Worm (Caenorhabditis elegans) whole organism, L3 larva: ENCODE data around the gene T10C6.16.

Source experiments
- ZK546.5 ChIP-seq: sonication (generic microtip); optimal IDR thresholded peaks from 2 replicates; lab custom pipeline; 2017; ENCODE audit warnings: missing biosample characterization, missing genetic modification characterization
- aly-2 ChIP-seq: fragments of 150-350 bp; optimal IDR thresholded peaks from 2 replicates; lab custom pipeline; 2014; ENCODE audit warnings: missing biosample characterization, missing genetic modification characterization
- ceh-16 ChIP-seq: sonication (generic microtip); optimal IDR thresholded peaks from 2 replicates; lab custom pipeline; 2017; ENCODE audit warnings: missing biosample characterization, missing genetic modification characterization
- ceh-28 ChIP-seq: fragments of 150-350 bp; optimal IDR thresholded peaks from 2 replicates; lab custom pipeline; 2014; ENCODE audit warnings: missing biosample characterization, missing genetic modification reagents, missing genetic modification characterization
- ceh-9 ChIP-seq: sonication (generic microtip); optimal IDR thresholded peaks from 2 replicates; lab custom pipeline; 2018; ENCODE audit warnings: missing biosample characterization, missing genetic modification characterization
- daf-12 ChIP-seq: fragments of 150-350 bp; optimal IDR thresholded peaks from 2 replicates; lab custom pipeline; 2014; ENCODE audit warnings: missing biosample characterization, missing genetic modification reagents, missing genetic modification characterization
- egl-27 ChIP-seq: sonication (generic microtip); optimal IDR thresholded peaks from 4 replicates; lab custom pipeline; 2017; ENCODE audit warnings: missing biosample characterization, missing genetic modification reagents, missing genetic modification characterization
- egl-5 ChIP-seq: fragments of 150-350 bp; optimal IDR thresholded peaks from 2 replicates; lab custom pipeline; 2017; ENCODE audit warnings: missing biosample characterization, missing genetic modification reagents, missing genetic modification characterization, inconsistent platforms
- elt-1 ChIP-seq: fragments of 150-350 bp; optimal IDR thresholded peaks from 2 replicates; lab custom pipeline; 2014; ENCODE audit warnings: missing biosample characterization, missing genetic modification characterization
- elt-2 ChIP-seq: sonication (generic microtip); optimal IDR thresholded peaks from 2 replicates; lab custom pipeline; 2016; ENCODE audit warnings: missing genetic modification reagents, mild to moderate bottlenecking, missing genetic modification characterization, missing compliant biosample characterization
- elt-3 ChIP-seq, 3 experiments: fragments of 150-350 bp in 1 of 3; sonication (generic microtip) in 2 of 3; optimal IDR thresholded peaks; 2 replicates in 2 of 3; 4 replicates in 1 of 3; lab custom pipeline; 2014 to 2017; ENCODE audit warnings: missing biosample characterization in 3 of 3, missing genetic modification characterization in 3 of 3
- eor-1 ChIP-seq, 2 experiments: fragments of 150-350 bp; optimal IDR thresholded peaks; 2 replicates each; lab custom pipeline; 2014 to 2018; ENCODE audit warnings: missing biosample characterization in 2 of 2, missing genetic modification characterization in 2 of 2
- fkh-10 ChIP-seq: sonication (generic microtip); optimal IDR thresholded peaks from 2 replicates; lab custom pipeline; 2017; ENCODE audit warnings: missing biosample characterization, missing genetic modification reagents, missing genetic modification characterization
- fkh-2 ChIP-seq: fragments of 150-350 bp; optimal IDR thresholded peaks from 2 replicates; lab custom pipeline; 2014; ENCODE audit warnings: missing biosample characterization, missing genetic modification reagents, missing genetic modification characterization
- fos-1 ChIP-seq: fragments of 150-350 bp; optimal IDR thresholded peaks from 2 replicates; lab custom pipeline; 2014; ENCODE audit warnings: missing biosample characterization, missing genetic modification characterization
- hmg-11 ChIP-seq: sonication (generic microtip); optimal IDR thresholded peaks from 2 replicates; lab custom pipeline; 2016; ENCODE audit warnings: missing genetic modification characterization, missing compliant biosample characterization
- jun-1 ChIP-seq: fragments of 150-350 bp; optimal IDR thresholded peaks from 2 replicates; lab custom pipeline; 2014; ENCODE audit warnings: missing biosample characterization, missing genetic modification reagents, missing genetic modification characterization
- lin-39 ChIP-seq: fragments of 150-350 bp; optimal IDR thresholded peaks from 2 replicates; lab custom pipeline; 2018; ENCODE audit warnings: missing biosample characterization, missing genetic modification reagents, missing genetic modification characterization
- lsy-12 ChIP-seq: sonication (generic microtip); optimal IDR thresholded peaks from 2 replicates; lab custom pipeline; 2016; ENCODE audit warnings: mild to moderate bottlenecking, missing genetic modification characterization, missing compliant biosample characterization
- mml-1 ChIP-seq: fragments of 150-350 bp; sonication (generic microtip); optimal IDR thresholded peaks from 3 replicates; lab custom pipeline; 2014; ENCODE audit warnings: missing biosample characterization, missing genetic modification characterization
- nhr-11 ChIP-seq: fragments of 150-350 bp; optimal IDR thresholded peaks from 2 replicates; lab custom pipeline; 2014; ENCODE audit warnings: missing biosample characterization, missing genetic modification characterization
- nhr-12 ChIP-seq: fragments of 150-350 bp; optimal IDR thresholded peaks from 2 replicates; lab custom pipeline; 2014; ENCODE audit warnings: missing biosample characterization, missing genetic modification characterization
- nhr-23 ChIP-seq: fragments of 150-350 bp; optimal IDR thresholded peaks from 2 replicates; lab custom pipeline; 2014; ENCODE audit warnings: missing biosample characterization, missing genetic modification reagents, missing genetic modification characterization
- nhr-237 ChIP-seq: fragments of 150-350 bp; optimal IDR thresholded peaks from 2 replicates; lab custom pipeline; 2014; ENCODE audit warnings: missing biosample characterization, missing genetic modification characterization
- nhr-28 ChIP-seq: fragments of 150-350 bp; optimal IDR thresholded peaks from 2 replicates; lab custom pipeline; 2014; ENCODE audit warnings: missing biosample characterization, missing genetic modification characterization
- nhr-43 ChIP-seq: sonication (generic microtip); optimal IDR thresholded peaks from 2 replicates; lab custom pipeline; 2016; ENCODE audit warnings: mild to moderate bottlenecking, missing genetic modification characterization, missing compliant biosample characterization; ENCODE audit not compliant: poor library complexity, severe bottlenecking
- nhr-67 ChIP-seq: fragments of 150-350 bp; optimal IDR thresholded peaks from 2 replicates; lab custom pipeline; 2014; ENCODE audit warnings: missing biosample characterization, missing genetic modification characterization
- nhr-76 ChIP-seq: fragments of 150-350 bp; sonication (generic microtip); optimal IDR thresholded peaks from 5 replicates; lab custom pipeline; 2014; ENCODE audit warnings: missing biosample characterization, missing genetic modification characterization
- nhr-77 ChIP-seq: fragments of 150-350 bp; optimal IDR thresholded peaks from 2 replicates; lab custom pipeline; 2014; ENCODE audit warnings: missing biosample characterization, missing genetic modification characterization
- pha-4 ChIP-seq: fragments of 150-350 bp; optimal IDR thresholded peaks from 2 replicates; lab custom pipeline; 2014; ENCODE audit warnings: missing biosample characterization, missing genetic modification reagents, missing genetic modification characterization
- pqm-1 ChIP-seq: fragments of 150-350 bp; optimal IDR thresholded peaks from 2 replicates; lab custom pipeline; 2017; ENCODE audit warnings: missing biosample characterization, missing genetic modification characterization, inconsistent platforms
- skn-1 ChIP-seq: fragments of 150-350 bp; optimal IDR thresholded peaks from 2 replicates; lab custom pipeline; 2014; ENCODE audit warnings: missing biosample characterization, missing genetic modification characterization
- snpc-4 ChIP-seq: fragments of 150-350 bp; optimal IDR thresholded peaks from 2 replicates; lab custom pipeline; 2014; ENCODE audit warnings: missing biosample characterization, missing genetic modification characterization
- unc-39 ChIP-seq: sonication (generic microtip); optimal IDR thresholded peaks from 4 replicates; lab custom pipeline; 2017; ENCODE audit warnings: missing biosample characterization, missing genetic modification characterization
- ztf-11 ChIP-seq: fragments of 150-350 bp; optimal IDR thresholded peaks from 2 replicates; lab custom pipeline; 2014; ENCODE audit warnings: missing biosample characterization, missing genetic modification characterization
- ztf-4 ChIP-seq: fragments of 150-350 bp; optimal IDR thresholded peaks from 2 replicates; lab custom pipeline; 2014; ENCODE audit warnings: missing biosample characterization, missing genetic modification characterization

The T10C6.16 gene

DNA sequence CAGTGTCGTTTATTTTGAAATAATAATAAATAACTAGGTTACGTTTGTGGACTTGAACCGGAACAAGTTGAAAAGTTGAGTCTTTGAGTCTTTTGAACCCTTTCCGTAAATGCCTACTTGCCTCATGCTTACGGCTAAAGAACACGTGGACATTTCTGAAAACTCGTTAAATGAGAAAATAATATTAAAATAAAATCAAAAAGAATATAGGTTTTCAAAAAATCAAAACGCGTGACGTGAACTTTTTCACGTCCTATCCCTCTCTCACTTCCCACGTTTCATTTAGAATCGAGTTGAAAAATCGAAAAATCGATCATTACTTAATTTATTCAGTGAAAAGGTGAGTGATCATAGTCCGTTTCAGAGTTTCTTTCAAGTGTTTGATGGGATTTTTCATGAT, 16.4 kb upstream of the T10C6.16 start, which contains the start of gene best-12:
Gene best-12 (plus strand): TSS at position 301 of the 400 bp plus-strand sequence.
- TF ChIP-seq lsy-12: no peak
- TF ChIP-seq fkh-10 (GFP tag; lab: Kevin White, UChicago): no peak
- no peak for TF ChIP-seq nhr-28
- no peak for TF ChIP-seq jun-1 (tag; lab: Kevin White, UChicago)
- no peak for TF ChIP-seq aly-2 (tag; lab: Kevin White, UChicago)
- TF ChIP-seq lin-39 (tag; lab: Kevin White, UChicago): no peak
- no peak for TF ChIP-seq mml-1 (tag; lab: Kevin White, UChicago)
- TF ChIP-seq nhr-237 (tag; lab: Kevin White, UChicago): no peak
- TF ChIP-seq ceh-9 (tag; lab: Kevin White, UChicago): no peak
- TF ChIP-seq ztf-11 (tag; lab: Kevin White, UChicago): no peak
- TF ChIP-seq nhr-77 (tag; lab: Kevin White, UChicago): no peak
- TF ChIP-seq nhr-43 (tag; lab: Kevin White, UChicago): no peak
- TF ChIP-seq nhr-76 (tag; lab: Kevin White, UChicago): no peak
- no peak for TF ChIP-seq fos-1 (tag; lab: Kevin White, UChicago)
- no peak for TF ChIP-seq elt-2
- TF ChIP-seq nhr-67: no peak
- TF ChIP-seq elt-1: no peak
- TF ChIP-seq unc-39: no peak
- TF ChIP-seq, all 47 proteins: peak for 0

ce11 chrV:16047508-16047907, 14.7 kb upstream of the T10C6.16 start, which contains the start of gene str-198:
Gene str-198 (plus strand): TSS chrV:16047808.
- TF ChIP-seq hmg-11 (tag; lab: Kevin White, UChicago) (no peak), jun-1 (tag; lab: Kevin White, UChicago) (no peak), ZK546.5 (tag; lab: Kevin White, UChicago) (no peak), egl-5 (tag; lab: Kevin White, UChicago) (no peak), pqm-1 (tag; lab: Kevin White, UChicago) (no peak), nhr-12 (no peak), nhr-11 (tag; lab: Kevin White, UChicago) (no peak), nhr-237 (tag; lab: Kevin White, UChicago) (no peak), nhr-77 (tag; lab: Kevin White, UChicago) (no peak), fos-1 (tag; lab: Kevin White, UChicago) (no peak), aly-2 (tag; lab: Kevin White, UChicago) (no peak), nhr-43 (tag; lab: Kevin White, UChicago) (no peak), fkh-10 (GFP tag; lab: Kevin White, UChicago) (no peak), pha-4 (tag; lab: Kevin White, UChicago) (no peak), fkh-2 (tag; lab: Kevin White, UChicago) (no peak), egl-27 (tag; lab: Kevin White, UChicago) (no peak), elt-3 (tag; optimal IDR thresholded peaks at IDR 0.05; lab: Kevin White, UChicago) (no peak)

DNA sequence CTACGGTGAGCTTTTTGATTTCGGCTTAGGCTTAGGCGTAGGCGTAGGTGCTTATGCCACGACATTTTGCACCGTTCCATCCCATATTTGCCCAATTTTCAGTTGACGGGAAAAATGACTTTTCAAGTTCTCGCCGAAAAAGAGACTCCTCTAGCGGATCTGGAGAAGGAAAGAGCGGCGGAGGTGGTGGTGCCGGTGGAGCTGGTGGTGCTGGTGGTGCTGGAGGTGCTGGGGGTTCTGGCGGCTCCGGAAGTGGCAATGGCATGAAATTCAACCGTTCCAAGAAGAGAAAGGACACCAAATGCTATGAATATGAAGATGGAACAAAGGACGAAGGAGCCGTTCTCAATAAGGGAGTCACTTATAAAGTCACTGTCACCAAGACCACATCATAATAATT, 14.2 kb upstream of the T10C6.16 start:
- TF ChIP-seq nhr-12: no peak
- TF ChIP-seq snpc-4 (tag; lab: Kevin White, UChicago): no peak
- TF ChIP-seq ceh-9 (tag; lab: Kevin White, UChicago): no peak
- TF ChIP-seq ztf-4 (tag; lab: Kevin White, UChicago): no peak
- TF ChIP-seq lin-39 (tag; lab: Kevin White, UChicago): no peak
- no peak for TF ChIP-seq jun-1 (tag; lab: Kevin White, UChicago)
- TF ChIP-seq daf-12 (tag; lab: Kevin White, UChicago): no peak

DNA sequence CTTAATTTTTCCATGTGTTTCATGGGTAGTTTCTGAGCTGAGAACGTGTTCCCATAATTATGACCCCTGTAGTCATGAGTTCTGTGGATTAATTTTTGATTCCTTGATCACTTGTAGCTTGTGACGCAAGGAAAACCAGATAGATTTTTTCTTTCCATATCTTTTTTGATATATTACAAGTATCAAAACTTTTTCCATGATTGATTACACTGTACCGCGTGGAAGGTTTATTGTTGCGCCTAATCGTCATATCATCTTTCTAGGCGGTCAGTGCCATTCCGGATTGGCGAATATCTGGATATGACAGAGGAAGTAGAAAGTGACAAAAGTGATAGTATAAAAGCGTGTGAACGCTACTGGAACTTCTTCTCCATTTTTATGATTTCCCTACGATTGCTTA, 13.8 kb upstream of the T10C6.16 start, which contains the start of gene ZK285.2:
Gene ZK285.2 (plus strand): TSS at position 301 of the 400 bp plus-strand sequence.
- TF ChIP-seq elt-3 (tag; optimal IDR thresholded peaks at IDR 0.05; lab: Kevin White, UChicago): no peak
- TF ChIP-seq ceh-28 (tag; lab: Kevin White, UChicago): no peak
- no peak for TF ChIP-seq fkh-10 (GFP tag; lab: Kevin White, UChicago)
- no peak for TF ChIP-seq unc-39
- TF ChIP-seq ceh-16 (tag; lab: Kevin White, UChicago): no peak
- no peak for TF ChIP-seq lin-39 (tag; lab: Kevin White, UChicago)
- no peak for TF ChIP-seq eor-1 (tag; optimal IDR thresholded peaks at IDR 0.05; lab: Kevin White, UChicago)
- no peak for TF ChIP-seq nhr-23 (tag; lab: Kevin White, UChicago)
- TF ChIP-seq mml-1 (tag; lab: Kevin White, UChicago): no peak
- no peak for TF ChIP-seq ztf-4 (tag; lab: Kevin White, UChicago)
- TF ChIP-seq pqm-1 (tag; lab: Kevin White, UChicago): no peak
- no peak for TF ChIP-seq elt-1
- no peak for TF ChIP-seq ZK546.5 (tag; lab: Kevin White, UChicago)
- no peak for TF ChIP-seq ceh-9 (tag; lab: Kevin White, UChicago)
- TF ChIP-seq skn-1 (tag; lab: Kevin White, UChicago): no peak
